Fruit fly (Drosophila melanogaster) whole organism, wandering third instar larva: Measurements from ENCODE around the gene olf413.
A peak's percentile ranks its signal among the peaks of the same experiment; 100 is the strongest.

Experiments used
- Abd-B ChIP-seq: fragments of >200 bp; optimal IDR thresholded peaks from 2 replicates; lab custom pipeline; 2017; ENCODE audit warnings: missing biosample characterization, missing genetic modification characterization
- CG32264 ChIP-seq: fragments of 200-800 bp; sonication (Bioruptor generic); optimal IDR thresholded peaks from 2 replicates; lab custom pipeline; 2016; ENCODE audit warnings: missing biosample characterization, missing genetic modification characterization
- CG9705 ChIP-seq: fragments of 200-800 bp; sonication (Bioruptor generic); optimal IDR thresholded peaks from 2 replicates; lab custom pipeline; 2018; ENCODE audit warnings: missing biosample characterization, mild to moderate bottlenecking, missing genetic modification characterization
- CrebA ChIP-seq: fragments of 200-800 bp; sonication (Bioruptor generic); optimal IDR thresholded peaks from 2 replicates; lab custom pipeline; 2016; ENCODE audit warnings: missing biosample characterization, mild to moderate bottlenecking, missing genetic modification characterization, borderline replicate concordance
- Dfd ChIP-seq: fragments of >200 bp; optimal IDR thresholded peaks from 2 replicates; lab custom pipeline; 2017; ENCODE audit warnings: missing biosample characterization, missing genetic modification characterization
- Dif ChIP-seq: fragments of 200-275, 200-300 bp; sonication (Bioruptor generic); optimal IDR thresholded peaks from 2 replicates; lab custom pipeline; 2018; ENCODE audit warnings: missing biosample characterization, missing genetic modification characterization; ENCODE audit not compliant: partially characterized antibody
- HLH106 ChIP-seq: fragments of 200-800 bp; optimal IDR thresholded peaks from 3 replicates; lab custom pipeline; 2019; ENCODE audit warnings: missing biosample characterization, mild to moderate bottlenecking, missing genetic modification characterization, moderate library complexity
- Hnf4 ChIP-seq: fragments of 200-800 bp; sonication (Bioruptor generic); optimal IDR thresholded peaks from 2 replicates; lab custom pipeline; 2016; ENCODE audit warnings: missing biosample characterization, mild to moderate bottlenecking, missing genetic modification characterization
- Hr78 ChIP-seq: fragments of >200 bp; optimal IDR thresholded peaks from 2 replicates; lab custom pipeline; 2017; ENCODE audit warnings: missing biosample characterization, missing genetic modification characterization
- Hr83 ChIP-seq: fragments of 200-300 bp; sonication (Bioruptor generic); optimal IDR thresholded peaks from 2 replicates; lab custom pipeline; 2016; ENCODE audit warnings: missing biosample characterization, mild to moderate bottlenecking, missing genetic modification characterization, moderate library complexity; ENCODE audit not compliant: poor library complexity, severe bottlenecking
- Jra ChIP-seq: sonication (Bioruptor generic); optimal IDR thresholded peaks from 2 replicates; lab custom pipeline; 2016; ENCODE audit warnings: missing biosample characterization, missing genetic modification characterization
- Mio ChIP-seq: sonication (Bioruptor generic); optimal IDR thresholded peaks from 2 replicates; lab custom pipeline; 2016; ENCODE audit warnings: missing biosample characterization, missing genetic modification characterization
- Myc ChIP-seq: fragments of >200 bp; optimal IDR thresholded peaks from 2 replicates; lab custom pipeline; 2017
- N ChIP-seq: fragments of >200 bp; optimal IDR thresholded peaks from 2 replicates; lab custom pipeline; 2018; ENCODE audit warnings: missing biosample characterization, missing external identifiers, missing genetic modification characterization
- OdsH ChIP-seq: fragments of 200-800 bp; sonication (Bioruptor generic); optimal IDR thresholded peaks from 2 replicates; lab custom pipeline; 2016; ENCODE audit warnings: missing biosample characterization, mild to moderate bottlenecking, missing genetic modification characterization
- Rel ChIP-seq, 2 experiments: fragments of 200-800 bp; sonication (Bioruptor generic) in 1 of 2; optimal IDR thresholded peaks; 2 replicates in 1 of 2; 3 replicates in 1 of 2; lab custom pipeline; 2016 to 2019; ENCODE audit warnings: mild to moderate bottlenecking in 2 of 2, missing biosample characterization in 2 of 2, missing genetic modification characterization in 2 of 2, moderate library complexity in 1 of 2
- Sp1 ChIP-seq: fragments of 200-800 bp; sonication (Bioruptor generic); optimal IDR thresholded peaks from 3 replicates; lab custom pipeline; 2019; ENCODE audit warnings: missing biosample characterization, mild to moderate bottlenecking, missing genetic modification characterization, moderate library complexity
- Vsx2 ChIP-seq: fragments of 200-300, 225-300 bp; sonication (Bioruptor generic); optimal IDR thresholded peaks from 2 replicates; lab custom pipeline; 2018; ENCODE audit warnings: missing biosample characterization, missing genetic modification characterization; ENCODE audit not compliant: partially characterized antibody
- br ChIP-seq: fragments of 200-800 bp; sonication (Bioruptor generic); optimal IDR thresholded peaks from 2 replicates; lab custom pipeline; 2016; ENCODE audit warnings: missing biosample characterization, missing genetic modification characterization
- brk ChIP-seq: fragments of 200-800 bp; sonication (Bioruptor generic); optimal IDR thresholded peaks from 2 replicates; lab custom pipeline; 2016; ENCODE audit warnings: missing biosample characterization, mild to moderate bottlenecking, missing genetic modification characterization
- dl ChIP-seq, 2 experiments: fragments of 175-275, 200-275 bp in 1 of 2; fragments of 200-275 bp in 1 of 2; sonication (Bioruptor generic); optimal IDR thresholded peaks; lab custom pipeline; 2018; ENCODE audit warnings: mild to moderate bottlenecking in 2 of 2, missing biosample characterization in 2 of 2, missing genetic modification characterization in 2 of 2, moderate library complexity in 2 of 2; ENCODE audit not compliant: partially characterized antibody in 2 of 2, insufficient read depth in 1 of 2
- dmrt93B ChIP-seq: fragments of 200-800 bp; sonication (Bioruptor generic); optimal IDR thresholded peaks from 2 replicates; lab custom pipeline; 2018; ENCODE audit warnings: missing biosample characterization, mild to moderate bottlenecking, missing genetic modification characterization
- dsf ChIP-seq: sonication (Bioruptor generic); optimal IDR thresholded peaks from 2 replicates; lab custom pipeline; 2016; ENCODE audit warnings: missing biosample characterization, missing genetic modification characterization, borderline replicate concordance
- ey ChIP-seq: fragments of 200-800 bp; sonication (Bioruptor generic); optimal IDR thresholded peaks from 2 replicates; lab custom pipeline; 2016; ENCODE audit warnings: missing biosample characterization, missing genetic modification characterization
- foxo ChIP-seq, 2 experiments: fragments of 200-800 bp; sonication (Bioruptor generic); optimal IDR thresholded peaks; 2 replicates in 1 of 2; 3 replicates in 1 of 2; lab custom pipeline; 2016 to 2017; ENCODE audit warnings: missing biosample characterization in 2 of 2, missing genetic modification characterization in 2 of 2
- jim ChIP-seq: fragments of 175-275, 200-325 bp; sonication (Bioruptor generic); optimal IDR thresholded peaks from 2 replicates; lab custom pipeline; 2016; ENCODE audit warnings: missing biosample characterization, mild to moderate bottlenecking, missing genetic modification characterization
- pan ChIP-seq: fragments of >200 bp; optimal IDR thresholded peaks from 2 replicates; lab custom pipeline; 2017
- psq ChIP-seq: fragments of 200-800 bp; sonication (Bioruptor generic); optimal IDR thresholded peaks from 3 replicates; lab custom pipeline; 2017; ENCODE audit warnings: missing biosample characterization, mild to moderate bottlenecking, missing genetic modification characterization, moderate library complexity
- rgr ChIP-seq: fragments of 200-800 bp; sonication (Bioruptor generic); optimal IDR thresholded peaks from 3 replicates; lab custom pipeline; 2016; ENCODE audit warnings: missing biosample characterization, mild to moderate bottlenecking, missing genetic modification characterization
- sage ChIP-seq: fragments of 200-800 bp; sonication (Bioruptor generic); optimal IDR thresholded peaks from 2 replicates; lab custom pipeline; 2016; ENCODE audit warnings: missing biosample characterization, mild to moderate bottlenecking, missing genetic modification characterization
- sv ChIP-seq: fragments of 200-800 bp; sonication (Bioruptor generic); optimal IDR thresholded peaks from 3 replicates; lab custom pipeline; 2016; ENCODE audit warnings: missing biosample characterization, missing genetic modification characterization
- usp ChIP-seq: fragments of >200 bp; optimal IDR thresholded peaks from 2 replicates; lab custom pipeline; 2017; ENCODE audit warnings: missing biosample characterization, missing genetic modification characterization
- woc ChIP-seq: sonication (Bioruptor generic); optimal IDR thresholded peaks from 2 replicates; lab custom pipeline; 2016; ENCODE audit warnings: missing biosample characterization, mild to moderate bottlenecking, missing genetic modification characterization

olf413 gene

dm6 chr3L:22181555-22181954 lies 45.7 kb downstream of the olf413 start:
- peak in 1 of 2 experiments; percentile 18 for TF ChIP-seq foxo (GFP tag; optimal IDR thresholded peaks at IDR 0.05; lab: Kevin White, UChicago)
- TF ChIP-seq HLH106: no peak
- no peak for TF ChIP-seq Hr78 (GFP tag; lab: Kevin White, UChicago)
- TF ChIP-seq brk: no peak
- TF ChIP-seq N: no peak
- no peak for TF ChIP-seq Sp1 (GFP tag; lab: Kevin White, UChicago)
- no peak for TF ChIP-seq Dfd (GFP tag; lab: Kevin White, UChicago)
- TF ChIP-seq Abd-B (GFP tag; lab: Kevin White, UChicago): no peak
- no peak for TF ChIP-seq CG9705 (GFP tag; lab: Kevin White, UChicago)
- TF ChIP-seq woc (GFP tag; lab: Kevin White, UChicago): peak; percentile 49
- TF ChIP-seq Vsx2 (GFP tag; lab: Kevin White, UChicago): peak; percentile 50
- no peak for TF ChIP-seq Mio (GFP tag; lab: Kevin White, UChicago)
- TF ChIP-seq CrebA (GFP tag; lab: Kevin White, UChicago): no peak
- TF ChIP-seq Jra (GFP tag; lab: Kevin White, UChicago): peak; percentile 9
- TF ChIP-seq Dif (GFP tag; lab: Kevin White, UChicago): no peak
- no peak for TF ChIP-seq Hnf4 (GFP tag; lab: Kevin White, UChicago)
- TF ChIP-seq Rel (GFP tag; optimal IDR thresholded peaks at IDR 0.05; lab: Kevin White, UChicago): no peak
- TF ChIP-seq Rel (tag; optimal IDR thresholded peaks at IDR 0.05; lab: Kevin White, UChicago): peak; percentile 8
- TF ChIP-seq ey (GFP tag; lab: Kevin White, UChicago): no peak
- TF ChIP-seq, all 38 proteins: peak for 5

- TF ChIP-seq br (GFP tag; lab: Kevin White, UChicago): no peak
- no peak for TF ChIP-seq foxo (GFP tag; optimal IDR thresholded peaks at IDR 0.05; lab: Kevin White, UChicago)
- TF ChIP-seq Myc (lab: Kevin White, UChicago): no peak
- no peak for TF ChIP-seq Vsx2 (GFP tag; lab: Kevin White, UChicago)
- no peak for TF ChIP-seq N
- TF ChIP-seq dmrt93B (GFP tag; lab: Kevin White, UChicago): no peak
- no peak for TF ChIP-seq woc (GFP tag; lab: Kevin White, UChicago)
- no peak for TF ChIP-seq Jra (GFP tag; lab: Kevin White, UChicago)
- no peak for TF ChIP-seq CG32264
- TF ChIP-seq Hr83: no peak
- no peak for TF ChIP-seq sage (GFP tag; lab: Kevin White, UChicago)
- TF ChIP-seq usp: no peak
- no peak for TF ChIP-seq Hnf4 (GFP tag; lab: Kevin White, UChicago)
- no peak for TF ChIP-seq rgr (GFP tag; lab: Kevin White, UChicago)
- no peak for TF ChIP-seq Abd-B (GFP tag; lab: Kevin White, UChicago)
- TF ChIP-seq sv (GFP tag; lab: Kevin White, UChicago): no peak
- no peak for TF ChIP-seq OdsH
- TF ChIP-seq Dif (GFP tag; lab: Kevin White, UChicago): no peak
- TF ChIP-seq Rel (GFP tag; optimal IDR thresholded peaks at IDR 0.05; lab: Kevin White, UChicago): no peak
- no peak for TF ChIP-seq Rel (tag; optimal IDR thresholded peaks at IDR 0.05; lab: Kevin White, UChicago)
Observed at dm6 chr3L:22186404-22186803, 50.5 kb downstream of the olf413 start.

dm6 chr3L:22187364-22187763 lies 51.5 kb downstream of the olf413 start:
- TF ChIP-seq jim (GFP tag; lab: Kevin White, UChicago): no peak
- no peak for TF ChIP-seq sv (GFP tag; lab: Kevin White, UChicago)
- TF ChIP-seq CG32264: no peak
- TF ChIP-seq br (GFP tag; lab: Kevin White, UChicago): no peak
- no peak for TF ChIP-seq Myc (lab: Kevin White, UChicago)
- no peak for TF ChIP-seq OdsH
- no peak for TF ChIP-seq dsf (GFP tag; lab: Kevin White, UChicago)
- TF ChIP-seq psq: no peak
- no peak for TF ChIP-seq pan (lab: Kevin White, UChicago)
- TF ChIP-seq dl (GFP tag; optimal IDR thresholded peaks at IDR 0.05; lab: Kevin White, UChicago; ENCODE audit: insufficient read depth in 1 of 2, partially characterized antibody in 2 of 2): no peak
- no peak for TF ChIP-seq Jra (GFP tag; lab: Kevin White, UChicago)
- no peak for TF ChIP-seq CG9705 (GFP tag; lab: Kevin White, UChicago)
- no peak for TF ChIP-seq Rel (GFP tag; optimal IDR thresholded peaks at IDR 0.05; lab: Kevin White, UChicago)
- no peak for TF ChIP-seq Rel (tag; optimal IDR thresholded peaks at IDR 0.05; lab: Kevin White, UChicago)
- no peak for TF ChIP-seq Hr83
- no peak for TF ChIP-seq Vsx2 (GFP tag; lab: Kevin White, UChicago)
- TF ChIP-seq Dfd (GFP tag; lab: Kevin White, UChicago): no peak
- TF ChIP-seq N: no peak
